Worm (Caenorhabditis elegans): Measurements from ENCODE around the gene srx-66.

Gene srx-66

ce11 chrV:3963715-3964114, 44.3 kb downstream of the srx-66 start, which contains the start of gene cyp-34A7:
TSS of gene cyp-34A7 (minus strand) at chrV:3963815.
- TF ChIP-seq unc-39 (tag; optimal IDR thresholded peaks at IDR 0.05) (no peak), blmp-1 (tag; optimal IDR thresholded peaks at IDR 0.05) (no peak), nhr-2 (tag; optimal IDR thresholded peaks at IDR 0.05) (no peak), zip-8 (tag; optimal IDR thresholded peaks at IDR 0.05) (no peak), hlh-1 (tag; optimal IDR thresholded peaks at IDR 0.05) (no peak), lsy-2 (tag; optimal IDR thresholded peaks at IDR 0.05) (no peak), lin-13 (tag; optimal IDR thresholded peaks at IDR 0.05) (no peak), elt-1 (tag; optimal IDR thresholded peaks at IDR 0.05; ENCODE audit: borderline replicate concordance, insufficient read depth) (no peak), pha-4 (tag; optimal IDR thresholded peaks at IDR 0.05) (no peak), mab-5 (tag; optimal IDR thresholded peaks at IDR 0.05) (no peak), nhr-28 (tag; optimal IDR thresholded peaks at IDR 0.05) (no peak), ces-1 (GFP tag; optimal IDR thresholded peaks at IDR 0.05) (no peak), nhr-12 (tag; optimal IDR thresholded peaks at IDR 0.05) (no peak), cnd-1 (tag; optimal IDR thresholded peaks at IDR 0.05) (no peak), mls-2 (tag; optimal IDR thresholded peaks at IDR 0.05) (no peak)

ce11 chrV:3967762-3968161, 48.4 kb downstream of the srx-66 start, which contains the start of gene cyp-34A8:
TSS of gene cyp-34A8 (minus strand) at chrV:3967823.
- TF ChIP-seq pha-4 (tag; optimal IDR thresholded peaks at IDR 0.05) = no peak
- no peak for TF ChIP-seq mab-5 (tag; optimal IDR thresholded peaks at IDR 0.05)
- no peak for TF ChIP-seq ceh-83 (GFP tag; optimal IDR thresholded peaks at IDR 0.05)
- no peak for TF ChIP-seq nhr-2 (tag; optimal IDR thresholded peaks at IDR 0.05)
- TF ChIP-seq drap-1 (GFP tag; optimal IDR thresholded peaks at IDR 0.05) = no peak
- no peak for TF ChIP-seq zip-8 (tag; optimal IDR thresholded peaks at IDR 0.05)
- TF ChIP-seq elt-1 (tag; optimal IDR thresholded peaks at IDR 0.05; ENCODE audit: borderline replicate concordance, insufficient read depth) = no peak
- TF ChIP-seq ztf-11 (tag; optimal IDR thresholded peaks at IDR 0.05) = no peak
- TF ChIP-seq hlh-1 (tag; optimal IDR thresholded peaks at IDR 0.05) = no peak
- TF ChIP-seq mep-1 (tag; optimal IDR thresholded peaks at IDR 0.05) = no peak
- TF ChIP-seq unc-39 (tag; optimal IDR thresholded peaks at IDR 0.05) = no peak
- no peak for TF ChIP-seq nhr-12 (tag; optimal IDR thresholded peaks at IDR 0.05)
- TF ChIP-seq blmp-1 (tag; optimal IDR thresholded peaks at IDR 0.05) = no peak

ce11 chrV:3968929-3969328, 49.5 kb downstream of the srx-66 start:
- TF ChIP-seq flh-1 (GFP tag; optimal IDR thresholded peaks at IDR 0.05) (no peak), lin-13 (tag; optimal IDR thresholded peaks at IDR 0.05) (no peak), ztf-11 (tag; optimal IDR thresholded peaks at IDR 0.05) (no peak), sem-2 (GFP tag; optimal IDR thresholded peaks at IDR 0.05) (no peak), lsy-2 (tag; optimal IDR thresholded peaks at IDR 0.05) (no peak), elt-1 (tag; optimal IDR thresholded peaks at IDR 0.05; ENCODE audit: borderline replicate concordance, insufficient read depth) (no peak), blmp-1 (tag; optimal IDR thresholded peaks at IDR 0.05) (no peak), sptf-1 (tag; optimal IDR thresholded peaks at IDR 0.05) (no peak), nhr-76 (tag; optimal IDR thresholded peaks at IDR 0.05) (no peak), mls-2 (tag; optimal IDR thresholded peaks at IDR 0.05) (no peak), nhr-237 (tag; optimal IDR thresholded peaks at IDR 0.05) (no peak)

- TF ChIP-seq pha-4 (tag; optimal IDR thresholded peaks at IDR 0.05) = no peak
- no peak for TF ChIP-seq mab-5 (tag; optimal IDR thresholded peaks at IDR 0.05)
- no peak for TF ChIP-seq elt-1 (tag; optimal IDR thresholded peaks at IDR 0.05; ENCODE audit: borderline replicate concordance, insufficient read depth)
- no peak for TF ChIP-seq unc-120 (tag; optimal IDR thresholded peaks at IDR 0.05; ENCODE audit: poor library complexity, severe bottlenecking)
- TF ChIP-seq ham-2 (GFP tag; optimal IDR thresholded peaks at IDR 0.05) = no peak
- no peak for TF ChIP-seq nhr-12 (tag; optimal IDR thresholded peaks at IDR 0.05)
- no peak for TF ChIP-seq ceh-83 (GFP tag; optimal IDR thresholded peaks at IDR 0.05)
- no peak for TF ChIP-seq zip-8 (tag; optimal IDR thresholded peaks at IDR 0.05)
- no peak for TF ChIP-seq nhr-28 (tag; optimal IDR thresholded peaks at IDR 0.05)
- no peak for TF ChIP-seq blmp-1 (tag; optimal IDR thresholded peaks at IDR 0.05)
- no peak for TF ChIP-seq hlh-1 (tag; optimal IDR thresholded peaks at IDR 0.05)
Measured at ce11 chrV:3969664-3970063, 50.3 kb downstream of the srx-66 start.

- TF ChIP-seq ceh-39 (tag; optimal IDR thresholded peaks at IDR 0.05) (no peak), blmp-1 (tag; optimal IDR thresholded peaks at IDR 0.05) (no peak), ham-2 (GFP tag; optimal IDR thresholded peaks at IDR 0.05) (no peak), mab-5 (tag; optimal IDR thresholded peaks at IDR 0.05) (no peak), tbx-8 (GFP tag; optimal IDR thresholded peaks at IDR 0.05) (no peak), mls-2 (tag; optimal IDR thresholded peaks at IDR 0.05) (no peak), flh-1 (GFP tag; optimal IDR thresholded peaks at IDR 0.05) (no peak), sptf-1 (tag; optimal IDR thresholded peaks at IDR 0.05) (no peak), pha-4 (tag; optimal IDR thresholded peaks at IDR 0.05) (no peak), unc-120 (tag; optimal IDR thresholded peaks at IDR 0.05; ENCODE audit: poor library complexity, severe bottlenecking) (no peak), nhr-76 (tag; optimal IDR thresholded peaks at IDR 0.05) (no peak), bed-3 (GFP tag; optimal IDR thresholded peaks at IDR 0.05) (no peak), ceh-83 (GFP tag; optimal IDR thresholded peaks at IDR 0.05) (no peak), elt-3 (tag; optimal IDR thresholded peaks at IDR 0.05) (no peak), unc-62 (GFP tag; optimal IDR thresholded peaks at IDR 0.05) (no peak), unc-39 (tag; optimal IDR thresholded peaks at IDR 0.05) (no peak), ces-1 (GFP tag; optimal IDR thresholded peaks at IDR 0.05) (no peak), zip-8 (tag; optimal IDR thresholded peaks at IDR 0.05) (no peak), mep-1 (tag; optimal IDR thresholded peaks at IDR 0.05) (no peak)
Measured at ce11 chrV:3970410-3970809, 51.0 kb downstream of the srx-66 start, which contains the start of gene cyp-34A9. TSS of gene cyp-34A9 (minus strand) at chrV:3970540.

Measured in whole organism, mixed stage, embryonic.